Worm (Caenorhabditis elegans): ENCODE data around the gene T01C8.3.

The T01C8.3 gene

DNA sequence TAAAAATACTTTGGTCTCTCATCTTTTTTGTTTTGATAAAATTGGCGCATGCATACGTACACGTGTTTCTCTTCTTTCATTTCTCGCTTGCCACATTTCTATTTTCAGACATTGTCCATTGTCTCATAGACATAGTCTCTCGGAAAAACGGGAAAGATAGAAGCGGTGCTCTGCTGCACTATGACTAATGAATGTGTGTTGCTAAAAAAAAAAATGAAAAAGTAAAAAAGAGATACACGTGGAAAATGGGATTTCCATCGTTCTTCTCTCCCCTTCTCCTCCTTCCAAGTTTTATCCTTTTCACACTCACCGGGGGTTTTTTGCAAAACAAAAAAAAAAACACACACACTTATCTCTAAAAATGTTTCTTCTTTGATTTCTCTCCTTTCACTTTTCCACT, 48.0 kb downstream of the T01C8.3 start:
- TF ChIP-seq crh-2 (tag; optimal IDR thresholded peaks at IDR 0.05) = no peak
- TF ChIP-seq aly-2 (tag; optimal IDR thresholded peaks at IDR 0.05) = no peak
- no peak for TF ChIP-seq sma-9 (GFP tag; optimal IDR thresholded peaks at IDR 0.05)
- no peak for TF ChIP-seq sma-9 (tag; optimal IDR thresholded peaks at IDR 0.05)
- no peak for TF ChIP-seq unc-39 (tag; optimal IDR thresholded peaks at IDR 0.05)
- no peak for TF ChIP-seq nhr-21 (tag; optimal IDR thresholded peaks at IDR 0.05)
- TF ChIP-seq sma-3 (GFP tag; optimal IDR thresholded peaks at IDR 0.05) = no peak
- TF ChIP-seq unc-55 (GFP tag; optimal IDR thresholded peaks at IDR 0.05) = no peak

DNA sequence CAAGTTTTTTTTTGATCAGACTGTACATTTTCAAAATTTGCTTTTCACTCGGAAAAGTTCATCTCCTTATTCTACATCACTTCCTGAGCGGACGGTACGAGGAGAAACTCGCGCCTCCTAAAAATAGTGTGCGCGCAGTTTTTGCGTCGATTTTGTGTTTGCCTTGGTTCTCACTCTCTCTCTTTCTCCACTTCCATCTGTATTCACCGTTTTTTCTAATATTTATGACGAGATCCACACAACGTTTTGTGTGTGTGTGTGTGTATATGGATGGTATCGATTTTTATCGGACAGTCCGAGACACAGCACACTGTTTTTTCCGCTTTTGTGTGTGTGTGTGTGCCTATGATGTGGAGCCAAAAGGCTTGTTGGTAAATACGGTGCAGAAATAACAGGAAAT, 49.6 kb downstream of the T01C8.3 start:
- TF ChIP-seq F13H6.1 (tag; optimal IDR thresholded peaks at IDR 0.05) (peak; percentile 19), alr-1 (tag; optimal IDR thresholded peaks at IDR 0.05) (no peak), nhr-129 (tag; optimal IDR thresholded peaks at IDR 0.05) (peak; percentile 27)

DNA sequence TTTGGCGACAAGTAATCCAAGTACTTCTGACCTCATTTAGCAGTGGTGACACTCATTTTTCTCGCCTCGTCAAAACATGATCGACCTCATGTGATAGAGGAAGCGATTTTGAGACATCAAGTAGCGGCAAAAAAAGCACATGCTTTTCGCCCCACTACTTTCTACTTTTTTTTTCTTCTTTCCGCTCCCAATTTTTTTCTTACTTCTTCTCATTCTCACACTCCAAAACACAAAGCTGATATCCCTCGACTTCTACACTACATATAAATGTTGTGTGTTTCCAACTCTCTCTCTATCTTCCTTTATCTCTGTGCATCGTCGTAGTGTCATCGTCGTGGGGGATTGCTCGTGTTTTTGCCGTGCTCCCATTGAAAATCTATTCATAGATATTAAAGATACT, 50.8 kb downstream of the T01C8.3 start:
- peak; percentile 11 for TF ChIP-seq C34F6.9 (tag; optimal IDR thresholded peaks at IDR 0.05)
- no peak for TF ChIP-seq skn-1 (tag; optimal IDR thresholded peaks at IDR 0.05)
- peak; percentile 57 for TF ChIP-seq nhr-129 (tag; optimal IDR thresholded peaks at IDR 0.05)
- TF ChIP-seq dmd-4 (tag; optimal IDR thresholded peaks at IDR 0.05) = no peak
- no peak for TF ChIP-seq peb-1 (tag; optimal IDR thresholded peaks at IDR 0.05)
- TF ChIP-seq unc-55 (GFP tag; optimal IDR thresholded peaks at IDR 0.05) = peak; percentile 17
- peak in 1 of 2 experiments; percentile 22 for TF ChIP-seq lsy-2 (tag; optimal IDR thresholded peaks at IDR 0.05)
- peak; percentile 15 for TF ChIP-seq F13H6.1 (tag; optimal IDR thresholded peaks at IDR 0.05)
- peak in 1 of 2 experiments; percentile 33 for TF ChIP-seq mdl-1 (tag; optimal IDR thresholded peaks at IDR 0.05)
- no peak for TF ChIP-seq elt-3 (tag; optimal IDR thresholded peaks at IDR 0.05)

DNA sequence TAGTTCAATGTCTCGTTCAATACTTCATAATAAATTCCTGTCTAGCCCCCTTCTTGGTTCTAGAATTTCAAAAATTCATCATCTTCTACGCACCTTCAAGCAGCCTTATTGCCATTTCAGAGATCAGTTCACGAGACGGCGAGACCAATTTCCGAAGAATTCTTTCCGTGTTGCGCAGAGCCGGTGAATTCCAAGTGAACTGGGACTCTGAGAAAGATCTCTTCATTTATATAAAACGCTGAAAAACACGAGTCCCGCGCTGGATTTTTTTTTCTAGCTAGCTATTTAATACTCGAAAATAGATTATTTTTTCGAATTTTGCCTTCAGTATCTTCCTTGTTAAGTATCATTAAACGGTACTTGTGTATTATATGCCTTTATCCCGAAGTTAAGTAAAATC, 51.8 kb downstream of the T01C8.3 start:
- TF ChIP-seq peb-1 (tag; optimal IDR thresholded peaks at IDR 0.05) = no peak
- TF ChIP-seq ztf-11 (tag; optimal IDR thresholded peaks at IDR 0.05) = no peak
- no peak for TF ChIP-seq zag-1 (tag; optimal IDR thresholded peaks at IDR 0.05)
- no peak for TF ChIP-seq mdl-1 (tag; optimal IDR thresholded peaks at IDR 0.05)
- no peak for TF ChIP-seq nhr-21 (tag; optimal IDR thresholded peaks at IDR 0.05)
- no peak for TF ChIP-seq dmd-4 (tag; optimal IDR thresholded peaks at IDR 0.05)
- no peak for TF ChIP-seq nhr-6 (tag; optimal IDR thresholded peaks at IDR 0.05)
- no peak for TF ChIP-seq lin-13 (GFP tag; optimal IDR thresholded peaks at IDR 0.05)
- TF ChIP-seq unc-55 (GFP tag; optimal IDR thresholded peaks at IDR 0.05) = no peak
